Fruit fly (Drosophila melanogaster) whole organism, embryonic: ENCODE measurements around the gene rost.

Source experiments
- Awh ChIP-seq: fragments of 200-800 bp; sonication (Bioruptor generic); IDR thresholded peaks from 2 replicates; pipeline ENCODE4, ENCODE4 v1.3.6; 2022; ENCODE audit warnings: missing biosample characterization, missing genetic modification characterization
- Bgb ChIP-seq: fragments of 200-800 bp; sonication (Bioruptor generic); IDR thresholded peaks from 2 replicates; pipeline ENCODE4 v1.3.6; 2022; ENCODE audit warnings: missing biosample characterization, missing genetic modification characterization; ENCODE audit not compliant: partially characterized antibody
- CG10462 ChIP-seq: fragments of 200-800 bp; sonication (Bioruptor generic); optimal IDR thresholded peaks from 2 replicates; lab custom pipeline; 2016; ENCODE audit warnings: missing biosample characterization, missing genetic modification characterization
- CG11093 ChIP-seq: fragments of 200-800 bp; sonication (Bioruptor generic); IDR thresholded peaks from 3 replicates; pipeline ENCODE4 v1.3.6; 2022; ENCODE audit warnings: missing biosample characterization, missing genetic modification characterization
- CG11504 ChIP-seq: fragments of 200-800 bp; sonication (Bioruptor generic); optimal IDR thresholded peaks from 3 replicates; lab custom pipeline; 2019; ENCODE audit warnings: missing biosample characterization, mild to moderate bottlenecking, missing genetic modification characterization, moderate library complexity
- CG12942 ChIP-seq: fragments of 200-800 bp; sonication (Bioruptor generic); optimal IDR thresholded peaks from 3 replicates; lab custom pipeline; 2016; ENCODE audit warnings: missing biosample characterization, missing genetic modification characterization
- CG13123 ChIP-seq: fragments of 200-800 bp; sonication (Bioruptor generic); optimal IDR thresholded peaks from 2 replicates; lab custom pipeline; 2016; ENCODE audit warnings: missing biosample characterization, missing genetic modification characterization
- CG18619 ChIP-seq: fragments of 200-800 bp; sonication (Bioruptor generic); optimal IDR thresholded peaks from 3 replicates; lab custom pipeline; 2017; ENCODE audit warnings: missing biosample characterization, mild to moderate bottlenecking, missing genetic modification characterization
- CG18764 ChIP-seq: fragments of 200-800 bp; sonication (Bioruptor generic); optimal IDR thresholded peaks from 3 replicates; lab custom pipeline; 2016; ENCODE audit warnings: missing biosample characterization, missing genetic modification characterization
- CG30431 ChIP-seq: fragments of 200-800 bp; sonication (Bioruptor generic); optimal IDR thresholded peaks from 2 replicates; lab custom pipeline; 2017; ENCODE audit warnings: missing biosample characterization, missing genetic modification characterization
- CG32532 ChIP-seq: fragments of 200-800 bp; sonication (Bioruptor generic); IDR thresholded peaks from 2 replicates; pipeline ENCODE4 v1.3.6; 2022; ENCODE audit warnings: missing biosample characterization, missing genetic modification characterization
- CG3281 ChIP-seq: fragments of 200-800 bp; sonication (Bioruptor generic); optimal IDR thresholded peaks from 3 replicates; lab custom pipeline; 2017; ENCODE audit warnings: missing biosample characterization, mild to moderate bottlenecking, missing genetic modification characterization
- CG43689 ChIP-seq: fragments of 200-800 bp; sonication (Bioruptor generic); IDR thresholded peaks from 2 replicates; pipeline ENCODE4 v1.3.6; 2022; ENCODE audit warnings: missing biosample characterization, missing genetic modification characterization
- CG6654 ChIP-seq: fragments of 200-800 bp; sonication (Bioruptor generic); optimal IDR thresholded peaks from 2 replicates; lab custom pipeline; 2017; ENCODE audit warnings: missing biosample characterization, mild to moderate bottlenecking, missing genetic modification characterization
- CG7357 ChIP-seq: fragments of 200-800 bp; sonication (Bioruptor generic); IDR thresholded peaks from 3 replicates; pipeline ENCODE4 v1.3.6; 2022; ENCODE audit warnings: missing biosample characterization, missing genetic modification characterization
- CG7556 ChIP-seq: fragments of 200-800 bp; sonication (Bioruptor generic); optimal IDR thresholded peaks from 2 replicates; lab custom pipeline; 2017; ENCODE audit warnings: missing biosample characterization, mild to moderate bottlenecking, missing genetic modification characterization
- CG7928 ChIP-seq: fragments of 200-800 bp; sonication (Bioruptor generic); optimal IDR thresholded peaks from 2 replicates; lab custom pipeline; 2017; ENCODE audit warnings: missing biosample characterization, mild to moderate bottlenecking, missing genetic modification characterization
- CG8281 ChIP-seq: fragments of 200-800 bp; sonication (Bioruptor generic); optimal IDR thresholded peaks from 2 replicates; lab custom pipeline; 2018; ENCODE audit warnings: missing biosample characterization, mild to moderate bottlenecking, missing genetic modification characterization, moderate library complexity
- CG8388 ChIP-seq: fragments of 200-800 bp; sonication (Bioruptor generic); optimal IDR thresholded peaks from 2 replicates; lab custom pipeline; 2019; ENCODE audit warnings: missing biosample characterization, mild to moderate bottlenecking, missing genetic modification characterization, moderate library complexity
- CG9437 ChIP-seq: fragments of 200-800 bp; sonication (Bioruptor generic); optimal IDR thresholded peaks from 2 replicates; lab custom pipeline; 2018; ENCODE audit warnings: missing biosample characterization, mild to moderate bottlenecking, missing genetic modification characterization
- CG9609 ChIP-seq: fragments of 200-800 bp; sonication (Bioruptor generic); optimal IDR thresholded peaks from 3 replicates; lab custom pipeline; 2016; ENCODE audit warnings: missing biosample characterization, missing genetic modification characterization
- CG9876 ChIP-seq: fragments of 200-800 bp; sonication (Bioruptor generic); optimal IDR thresholded peaks from 2 replicates; lab custom pipeline; 2016; ENCODE audit warnings: missing biosample characterization, missing genetic modification characterization
- D ChIP-seq, 2 experiments: fragments of 200-800 bp in 1 of 2; fragments of >200 bp in 1 of 2; sonication (Bioruptor generic) in 1 of 2; optimal IDR thresholded peaks; 2 replicates in 1 of 2; 3 replicates in 1 of 2; lab custom pipeline; 2017; ENCODE audit warnings: mild to moderate bottlenecking in 1 of 2, missing biosample characterization in 1 of 2, missing genetic modification characterization in 1 of 2, missing genetic modification reagents in 1 of 2
- D19A ChIP-seq: fragments of 200-800 bp; optimal IDR thresholded peaks from 3 replicates; lab custom pipeline; 2019; ENCODE audit warnings: missing biosample characterization, mild to moderate bottlenecking, missing genetic modification characterization, moderate library complexity
- Deaf1 ChIP-seq: fragments of 200-800 bp; optimal IDR thresholded peaks from 3 replicates; lab custom pipeline; 2019; ENCODE audit warnings: missing biosample characterization, mild to moderate bottlenecking, missing genetic modification characterization, moderate library complexity
- Hey ChIP-seq: fragments of 200-800 bp; sonication (Bioruptor generic); optimal IDR thresholded peaks from 3 replicates; lab custom pipeline; 2018; ENCODE audit warnings: missing biosample characterization, mild to moderate bottlenecking, missing genetic modification characterization
- HmgD ChIP-seq: fragments of 200-800 bp; sonication (Bioruptor generic); optimal IDR thresholded peaks from 3 replicates; lab custom pipeline; 2016; ENCODE audit warnings: missing biosample characterization, missing genetic modification characterization
- MESR4 ChIP-seq: fragments of 200-800 bp; sonication (Bioruptor generic); optimal IDR thresholded peaks from 2 replicates; lab custom pipeline; 2018; ENCODE audit warnings: missing biosample characterization, mild to moderate bottlenecking, missing genetic modification characterization, moderate library complexity
- NFAT ChIP-seq: fragments of 200-800 bp; sonication (Bioruptor generic); IDR thresholded peaks from 2 replicates; pipeline ENCODE4 v1.3.6; 2022; ENCODE audit warnings: missing biosample characterization, missing genetic modification characterization
- PHDP ChIP-seq: fragments of 200-800 bp; sonication (Bioruptor generic); optimal IDR thresholded peaks from 3 replicates; lab custom pipeline; 2018; ENCODE audit warnings: missing biosample characterization, mild to moderate bottlenecking, missing genetic modification characterization, moderate library complexity
- Pdp1 ChIP-seq, 2 experiments: fragments of 200-800 bp; sonication (Bioruptor generic); optimal IDR thresholded peaks; 3 replicates each; lab custom pipeline; 2016; ENCODE audit warnings: missing biosample characterization in 2 of 2, missing genetic modification characterization in 2 of 2, mild to moderate bottlenecking in 1 of 2, moderate library complexity in 1 of 2
- Rfx ChIP-seq: fragments of 200-800 bp; sonication (Bioruptor generic); IDR thresholded peaks from 2 replicates; pipeline ENCODE4 v1.3.6; 2022; ENCODE audit warnings: missing biosample characterization, missing genetic modification characterization
- Sry-β ChIP-seq: fragments of 200-800 bp; sonication (Bioruptor generic); optimal IDR thresholded peaks from 2 replicates; lab custom pipeline; 2018; ENCODE audit warnings: missing biosample characterization, mild to moderate bottlenecking, missing genetic modification characterization, moderate library complexity
- TFAM ChIP-seq: fragments of 200-800 bp; sonication (Bioruptor generic); optimal IDR thresholded peaks from 2 replicates; lab custom pipeline; 2017; ENCODE audit warnings: missing biosample characterization, missing genetic modification characterization, inconsistent platforms
- ab ChIP-seq: fragments of 200-800 bp; sonication (Bioruptor generic); optimal IDR thresholded peaks from 2 replicates; lab custom pipeline; 2016; ENCODE audit warnings: missing biosample characterization, missing genetic modification characterization
- chinmo ChIP-seq: fragments of 200-800 bp; sonication (Bioruptor generic); IDR thresholded peaks from 4 replicates; pipeline ENCODE4 v1.3.6; 2022; ENCODE audit warnings: missing biosample characterization, missing genetic modification characterization; ENCODE audit not compliant: partially characterized antibody
- ci ChIP-seq: fragments of 200-800 bp; sonication (Bioruptor generic); IDR thresholded peaks from 3 replicates; pipeline ENCODE4 v1.3.6; 2022; ENCODE audit warnings: missing biosample characterization, missing genetic modification characterization
- gcm2 ChIP-seq: fragments of 200-800 bp; sonication (Bioruptor generic); optimal IDR thresholded peaks from 2 replicates; lab custom pipeline; 2016; ENCODE audit warnings: missing biosample characterization, missing genetic modification characterization
- ham ChIP-seq: fragments of 200-800 bp; sonication (Bioruptor generic); IDR thresholded peaks from 2 replicates; pipeline ENCODE4 v1.3.6; 2022; ENCODE audit warnings: missing biosample characterization, missing genetic modification characterization
- nau ChIP-seq: fragments of 200-800 bp; sonication (Bioruptor generic); optimal IDR thresholded peaks from 3 replicates; lab custom pipeline; 2017; ENCODE audit warnings: missing biosample characterization, mild to moderate bottlenecking, missing genetic modification characterization, missing genetic modification reagents
- pita ChIP-seq: fragments of 200-800 bp; sonication (Bioruptor generic); optimal IDR thresholded peaks from 2 replicates; lab custom pipeline; 2017; ENCODE audit warnings: missing biosample characterization, mild to moderate bottlenecking, missing genetic modification characterization
- psq ChIP-seq: fragments of 200-800 bp; sonication (Bioruptor generic); optimal IDR thresholded peaks from 2 replicates; lab custom pipeline; 2017; ENCODE audit warnings: missing biosample characterization, missing genetic modification characterization
- schlank ChIP-seq: fragments of 200-800 bp; sonication (Bioruptor generic); optimal IDR thresholded peaks from 2 replicates; lab custom pipeline; 2018; ENCODE audit warnings: missing biosample characterization, mild to moderate bottlenecking, missing genetic modification characterization
- sim ChIP-seq: fragments of 200-800 bp; sonication (Bioruptor generic); IDR thresholded peaks from 2 replicates; pipeline ENCODE4 v1.3.6; 2022; ENCODE audit warnings: missing biosample characterization, missing genetic modification characterization
- sna ChIP-seq: fragments of 200-800 bp; sonication (Bioruptor generic); IDR thresholded peaks from 2 replicates; pipeline ENCODE4 v1.3.6; 2022; ENCODE audit warnings: missing biosample characterization, missing genetic modification characterization; ENCODE audit not compliant: partially characterized antibody
- so ChIP-seq: fragments of 200-800 bp; sonication (Bioruptor generic); IDR thresholded peaks from 3 replicates; pipeline ENCODE4 v1.3.6; 2022; ENCODE audit warnings: missing biosample characterization, missing genetic modification characterization
- tup ChIP-seq: fragments of 200-800 bp; sonication (Bioruptor generic); optimal IDR thresholded peaks from 2 replicates; lab custom pipeline; 2016; ENCODE audit warnings: missing biosample characterization, mild to moderate bottlenecking, missing genetic modification characterization, moderate library complexity
- yki ChIP-seq: fragments of >200 bp; optimal IDR thresholded peaks from 3 replicates; lab custom pipeline; 2018
- zfh1 ChIP-seq: fragments of 200-800 bp; sonication (Bioruptor generic); IDR thresholded peaks from 3 replicates; pipeline ENCODE4 v1.3.6; 2022; ENCODE audit warnings: missing biosample characterization, missing genetic modification characterization

rost gene

dm6 chr2L:8951184-8951934 lies 38.0 kb downstream of the rost start, which contains the start of gene C1GalTA (continued):
- TF ChIP-seq chinmo (GFP tag; lab: Robert Waterston, UW) (no peak), CG11093 (GFP tag; lab: Robert Waterston, UW) (peak; percentile 90), CG9609 (GFP tag; lab: Kevin White, UChicago) (peak; percentile 52), TFAM (GFP tag; lab: Kevin White, UChicago) (peak; percentile 82), CG8281 (tag; lab: Kevin White, UChicago) (peak; percentile 90), CG18619 (GFP tag; lab: Kevin White, UChicago) (peak; percentile 96), HmgD (GFP tag; lab: Kevin White, UChicago) (no peak), Awh (GFP tag; lab: Robert Waterston, UW) (peak; percentile 95), CG13123 (GFP tag; lab: Kevin White, UChicago) (peak; percentile 93), CG10462 (peak; percentile 90), CG7357 (GFP tag; lab: Robert Waterston, UW) (peak; percentile 91), Bgb (GFP tag; lab: Robert Waterston, UW) (no peak), zfh1 (GFP tag; lab: Robert Waterston, UW) (peak; percentile 91), CG32532 (GFP tag; lab: Robert Waterston, UW) (peak; percentile 97), CG12942 (GFP tag; lab: Kevin White, UChicago) (peak; percentile 92), CG9437 (GFP tag; lab: Kevin White, UChicago) (peak; percentile 97), pita (GFP tag; lab: Kevin White, UChicago) (no peak), D19A (tag; lab: Kevin White, UChicago) (peak; percentile 98), Hey (peak; percentile 77), CG11504 (tag; lab: Kevin White, UChicago) (peak; percentile 98), PHDP (tag; lab: Kevin White, UChicago) (peak; percentile 99), CG7556 (GFP tag; lab: Kevin White, UChicago) (peak; percentile 99), ci (peak; percentile 86), sna (GFP tag; lab: Robert Waterston, UW) (no peak), CG30431 (GFP tag; lab: Kevin White, UChicago) (peak; percentile 86), CG18764 (peak; percentile 94), so (peak; percentile 91), MESR4 (peak; percentile 11), CG3281 (peak; percentile 98), Deaf1 (tag; lab: Kevin White, UChicago) (peak; percentile 93), psq (GFP tag; lab: Kevin White, UChicago) (peak; percentile 80), gcm2 (GFP tag; lab: Kevin White, UChicago) (peak; percentile 16), sim (peak; percentile 96), Sry-β (GFP tag; lab: Kevin White, UChicago) (peak; percentile 59), yki (no peak), Rfx (GFP tag; lab: Robert Waterston, UW) (peak; percentile 94), D (optimal IDR thresholded peaks at IDR 0.05; lab: Kevin White, UChicago) (no peak), D (GFP tag; optimal IDR thresholded peaks at IDR 0.05; lab: Kevin White, UChicago) (peak; percentile 97), ab (peak; percentile 22), Pdp1 (GFP tag; optimal IDR thresholded peaks at IDR 0.05; lab: Kevin White, UChicago) (peak; percentile 63 to 74), CG8388 (GFP tag; lab: Kevin White, UChicago) (peak; percentile 99), CG9876 (GFP tag; lab: Kevin White, UChicago) (no peak), schlank (tag; lab: Kevin White, UChicago) (peak; percentile 78), CG6654 (GFP tag; lab: Kevin White, UChicago) (peak; percentile 85), ham (peak; percentile 86), CG7928 (peak; percentile 75), tup (GFP tag; lab: Kevin White, UChicago) (peak; percentile 28), nau (peak; percentile 93), NFAT (GFP tag; lab: Robert Waterston, UW) (no peak; the same call in 1 of the 2 replicates), CG43689 (GFP tag; lab: Robert Waterston, UW) (no peak; the same call in 1 of the 2 replicates)
